Worm (Caenorhabditis elegans): Measurements from ENCODE around the gene C42D8.1.

DNA sequence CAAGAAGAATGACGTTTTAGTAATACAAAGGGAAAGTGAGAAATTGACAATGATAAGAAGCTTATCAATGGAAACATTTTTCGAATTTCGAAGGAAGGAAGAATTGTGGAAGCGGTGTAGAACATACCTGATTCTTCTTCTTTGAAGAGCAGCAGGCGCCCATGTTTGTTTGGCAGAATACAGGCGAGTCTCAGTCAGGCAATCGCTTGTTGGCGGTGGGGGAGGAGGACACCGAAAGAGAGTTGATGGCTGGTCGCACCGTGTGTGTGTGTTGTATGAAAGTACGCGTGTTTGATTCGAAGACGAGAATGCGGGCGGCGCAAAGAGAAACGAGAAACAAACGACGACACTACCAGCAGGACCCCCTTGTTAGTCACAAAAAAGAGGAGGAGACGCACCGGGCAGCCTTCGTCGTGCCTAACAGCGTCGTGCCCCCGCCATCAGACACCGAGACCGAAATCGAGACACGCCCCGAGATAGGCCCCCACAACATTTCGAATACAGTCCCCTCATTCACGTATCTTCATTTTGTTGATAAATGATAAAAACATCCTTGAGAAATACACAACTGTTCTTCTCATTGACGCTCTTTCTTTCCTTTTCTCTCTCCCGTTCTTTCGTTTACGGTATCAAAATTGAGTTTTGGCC lies 31.5 kb upstream of the C42D8.1 start, which contains the start of gene cal-5:
- no peak for TF ChIP-seq ets-7 (tag; optimal IDR thresholded peaks at IDR 0.05)
- no peak for TF ChIP-seq flt-1 (GFP tag; IDR thresholded peaks at IDR 0.05)
